Worm (Caenorhabditis elegans) whole organism, L3 larva: ENCODE results near the gene H06I04.3.

Experiments
- aly-2 ChIP-seq: fragments of 150-350 bp; optimal IDR thresholded peaks from 2 replicates; lab custom pipeline; 2014; ENCODE audit warnings: missing biosample characterization, missing genetic modification characterization
- elt-1 ChIP-seq: fragments of 150-350 bp; optimal IDR thresholded peaks from 2 replicates; lab custom pipeline; 2014; ENCODE audit warnings: missing biosample characterization, missing genetic modification characterization
- lin-39 ChIP-seq: fragments of 150-350 bp; optimal IDR thresholded peaks from 2 replicates; lab custom pipeline; 2018; ENCODE audit warnings: missing biosample characterization, missing genetic modification reagents, missing genetic modification characterization
- ztf-4 ChIP-seq: fragments of 150-350 bp; optimal IDR thresholded peaks from 2 replicates; lab custom pipeline; 2014; ENCODE audit warnings: missing biosample characterization, missing genetic modification characterization

ce11 chrIII:3112001-3112400 lies 41.7 kb downstream of the H06I04.3 start:
- no peak for TF ChIP-seq ztf-4 (tag; lab: Kevin White, UChicago)
- no peak for TF ChIP-seq aly-2 (tag; lab: Kevin White, UChicago)
- no peak for TF ChIP-seq elt-1 (tag; lab: Kevin White, UChicago)
- no peak for TF ChIP-seq lin-39 (tag; lab: Kevin White, UChicago)
